Worm (Caenorhabditis elegans) whole organism, L1 larva: Measurements from ENCODE around the gene srh-2.

ENCODE experiments used
- C34B4.2 ChIP-seq: sonication (generic microtip); optimal IDR thresholded peaks from 2 replicates; lab custom pipeline; 2017; ENCODE audit warnings: mild to moderate bottlenecking, missing genetic modification characterization, missing compliant biosample characterization
- F16B12.6 ChIP-seq: fragments of 150-350 bp; optimal IDR thresholded peaks from 2 replicates; lab custom pipeline; 2014; ENCODE audit warnings: missing biosample characterization, missing genetic modification characterization
- aly-2 ChIP-seq: fragments of 150-350 bp; optimal IDR thresholded peaks from 2 replicates; lab custom pipeline; 2014; ENCODE audit warnings: missing biosample characterization, missing genetic modification characterization
- ama-1 ChIP-seq: fragments of 150-350 bp; optimal IDR thresholded peaks from 2 replicates; lab custom pipeline; 2014
- blmp-1 ChIP-seq: fragments of 150-350 bp; optimal IDR thresholded peaks from 2 replicates; lab custom pipeline; 2014; ENCODE audit warnings: missing biosample characterization, missing genetic modification characterization
- ceh-82 ChIP-seq, 3 experiments: fragments of 150-350 bp in 1 of 3; sonication (generic microtip) in 2 of 3; optimal IDR thresholded peaks; 2 replicates each; lab custom pipeline; 2014 to 2017; ENCODE audit warnings: missing biosample characterization in 3 of 3, missing genetic modification characterization in 3 of 3
- ceh-90 ChIP-seq: sonication (generic microtip); optimal IDR thresholded peaks from 2 replicates; lab custom pipeline; 2016; ENCODE audit warnings: missing genetic modification characterization, missing compliant biosample characterization
- ces-1 ChIP-seq: fragments of 150-350 bp; optimal IDR thresholded peaks from 2 replicates; lab custom pipeline; 2014; ENCODE audit warnings: missing biosample characterization, missing genetic modification reagents, missing genetic modification characterization
- dpl-1 ChIP-seq, 3 experiments: fragments of 150-350 bp in 2 of 3; sonication (generic microtip) in 1 of 3; optimal IDR thresholded peaks; 2 replicates each; lab custom pipeline; 2014 to 2017; ENCODE audit warnings: missing biosample characterization in 3 of 3, missing genetic modification characterization in 3 of 3, missing genetic modification reagents in 3 of 3
- dsc-1 ChIP-seq: sonication (generic microtip); optimal IDR thresholded peaks from 2 replicates; lab custom pipeline; 2016; ENCODE audit warnings: mild to moderate bottlenecking, missing genetic modification characterization, missing compliant biosample characterization
- efl-1 ChIP-seq, 4 experiments: fragments of 150-350 bp; optimal IDR thresholded peaks in 3 of 4; peaks in 1 of 4; 1 replicate in 1 of 4; 2 replicates in 3 of 4; lab custom pipeline; 2014; ENCODE audit warnings: missing biosample characterization in 2 of 4, missing genetic modification characterization in 2 of 4, missing genetic modification reagents in 2 of 4
- egl-27 ChIP-seq, 2 experiments: fragments of 150-350 bp in 1 of 2; sonication (generic microtip); optimal IDR thresholded peaks; 3 replicates each; lab custom pipeline; 2017 to 2018; ENCODE audit warnings: missing biosample characterization in 2 of 2, missing genetic modification characterization in 2 of 2, missing genetic modification reagents in 2 of 2
- elt-2 ChIP-seq: sonication (generic microtip); optimal IDR thresholded peaks from 2 replicates; lab custom pipeline; 2016; ENCODE audit warnings: missing genetic modification characterization, mild to moderate bottlenecking, inconsistent platforms, missing compliant biosample characterization, missing genetic modification reagents
- fkh-10 ChIP-seq: sonication (generic microtip); optimal IDR thresholded peaks from 2 replicates; lab custom pipeline; 2017; ENCODE audit warnings: missing biosample characterization, missing genetic modification reagents, missing genetic modification characterization
- fkh-4 ChIP-seq: sonication (generic microtip); optimal IDR thresholded peaks from 2 replicates; lab custom pipeline; 2016; ENCODE audit warnings: missing compliant biosample characterization, missing genetic modification characterization, borderline replicate concordance
- fkh-8 ChIP-seq: sonication (generic microtip); optimal IDR thresholded peaks from 2 replicates; lab custom pipeline; 2016; ENCODE audit warnings: mild to moderate bottlenecking, missing genetic modification characterization, missing compliant biosample characterization
- grh-1 ChIP-seq: fragments of 200-800 bp; sonication (Bioruptor generic); IDR thresholded peaks from 2 replicates; pipeline ENCODE4 v1.3.6; 2022; ENCODE audit warnings: missing genetic modification reagents, missing genetic modification characterization, missing compliant biosample characterization
- hlh-17 ChIP-seq: fragments of 200-800 bp; sonication (Bioruptor generic); optimal IDR thresholded peaks from 2 replicates; lab custom pipeline; 2018; ENCODE audit warnings: missing genetic modification characterization, mild to moderate bottlenecking, missing compliant biosample characterization, moderate library complexity, borderline replicate concordance
- hlh-4 ChIP-seq: sonication (generic microtip); optimal IDR thresholded peaks from 2 replicates; lab custom pipeline; 2016; ENCODE audit warnings: mild to moderate bottlenecking, missing genetic modification characterization, missing compliant biosample characterization
- irx-1 ChIP-seq: sonication (generic microtip); optimal IDR thresholded peaks from 2 replicates; lab custom pipeline; 2016; ENCODE audit warnings: missing genetic modification characterization, missing compliant biosample characterization
- isw-1 ChIP-seq: fragments of 200-800 bp; sonication (Bioruptor generic); IDR thresholded peaks from 2 replicates; pipeline ENCODE4 v1.3.6; 2022; ENCODE audit warnings: missing genetic modification characterization, missing compliant biosample characterization
- lin-13 ChIP-seq: fragments of 150-350 bp; optimal IDR thresholded peaks from 2 replicates; lab custom pipeline; 2014; ENCODE audit warnings: missing biosample characterization, missing genetic modification reagents, missing genetic modification characterization
- lin-14 ChIP-seq: fragments of 200-800 bp; sonication (Bioruptor generic); optimal IDR thresholded peaks from 2 replicates; lab custom pipeline; 2018; ENCODE audit warnings: mild to moderate bottlenecking, missing genetic modification characterization, moderate library complexity, missing compliant biosample characterization
- lin-15B ChIP-seq: fragments of 150-350 bp; sonication (generic microtip); optimal IDR thresholded peaks from 3 replicates; lab custom pipeline; 2014; ENCODE audit warnings: missing biosample characterization, missing genetic modification characterization
- lin-35 ChIP-seq, 2 experiments: fragments of 150-350 bp; optimal IDR thresholded peaks; 2 replicates each; lab custom pipeline; 2014; ENCODE audit warnings: missing biosample characterization in 2 of 2, missing genetic modification characterization in 2 of 2, missing genetic modification reagents in 2 of 2
- lir-3 ChIP-seq: sonication (generic microtip); optimal IDR thresholded peaks from 2 replicates; lab custom pipeline; 2016; ENCODE audit warnings: mild to moderate bottlenecking, missing genetic modification characterization, moderate library complexity, missing compliant biosample characterization; ENCODE audit not compliant: poor library complexity
- lsy-2 ChIP-seq, 2 experiments: fragments of 150-350 bp; optimal IDR thresholded peaks; 2 replicates each; lab custom pipeline; 2014; ENCODE audit warnings: missing biosample characterization in 2 of 2, missing genetic modification characterization in 2 of 2
- mab-9 ChIP-seq: fragments of 200-800 bp; sonication (Bioruptor generic); IDR thresholded peaks from 2 replicates; pipeline ENCODE4 v1.3.6; 2022; ENCODE audit warnings: missing genetic modification reagents, missing genetic modification characterization, missing compliant biosample characterization
- mdl-1 ChIP-seq, 2 experiments: fragments of 150-350 bp; optimal IDR thresholded peaks; 2 replicates each; lab custom pipeline; 2014 to 2017; ENCODE audit warnings: missing biosample characterization in 2 of 2, missing genetic modification characterization in 2 of 2, inconsistent platforms in 1 of 2
- mef-2 ChIP-seq: fragments of 150-350 bp; optimal IDR thresholded peaks from 2 replicates; lab custom pipeline; 2014; ENCODE audit warnings: missing biosample characterization, missing genetic modification characterization
- mep-1 ChIP-seq: fragments of 150-350 bp; optimal IDR thresholded peaks from 2 replicates; lab custom pipeline; 2014; ENCODE audit warnings: missing biosample characterization, missing genetic modification characterization
- nhr-11 ChIP-seq: fragments of 150-350 bp; optimal IDR thresholded peaks from 2 replicates; lab custom pipeline; 2014; ENCODE audit warnings: missing biosample characterization, missing genetic modification characterization
- nhr-20 ChIP-seq: sonication (generic microtip); optimal IDR thresholded peaks from 2 replicates; lab custom pipeline; 2016; ENCODE audit warnings: mild to moderate bottlenecking, missing genetic modification characterization, missing compliant biosample characterization
- nhr-28 ChIP-seq: fragments of 150-350 bp; optimal IDR thresholded peaks from 2 replicates; lab custom pipeline; 2014; ENCODE audit warnings: missing biosample characterization, missing genetic modification characterization
- nhr-47 ChIP-seq: sonication (generic microtip); optimal IDR thresholded peaks from 2 replicates; lab custom pipeline; 2016; ENCODE audit warnings: mild to moderate bottlenecking, missing genetic modification characterization, moderate library complexity, missing compliant biosample characterization
- nhr-71 ChIP-seq: sonication (generic microtip); optimal IDR thresholded peaks from 2 replicates; lab custom pipeline; 2016; ENCODE audit warnings: mild to moderate bottlenecking, missing genetic modification characterization, moderate library complexity, missing compliant biosample characterization
- nhr-76 ChIP-seq: sonication (generic microtip); optimal IDR thresholded peaks from 2 replicates; lab custom pipeline; 2017; ENCODE audit warnings: missing biosample characterization, missing genetic modification characterization
- nhr-77 ChIP-seq: fragments of 150-350 bp; optimal IDR thresholded peaks from 2 replicates; lab custom pipeline; 2014; ENCODE audit warnings: missing biosample characterization, missing genetic modification characterization
- pqm-1 ChIP-seq: sonication (generic microtip); optimal IDR thresholded peaks from 3 replicates; lab custom pipeline; 2017; ENCODE audit warnings: missing biosample characterization, missing genetic modification characterization
- skn-1 ChIP-seq: fragments of 150-350 bp; optimal IDR thresholded peaks from 2 replicates; lab custom pipeline; 2014; ENCODE audit warnings: missing biosample characterization, missing genetic modification characterization
- snu-23 ChIP-seq: sonication (generic microtip); optimal IDR thresholded peaks from 2 replicates; lab custom pipeline; 2016; ENCODE audit warnings: missing genetic modification characterization, missing compliant biosample characterization
- sptf-1 ChIP-seq: fragments of 150-350 bp; optimal IDR thresholded peaks from 2 replicates; lab custom pipeline; 2014; ENCODE audit warnings: missing biosample characterization, missing genetic modification characterization
- sup-37 ChIP-seq: fragments of 200-800 bp; sonication (Bioruptor generic); optimal IDR thresholded peaks from 2 replicates; lab custom pipeline; 2018; ENCODE audit warnings: mild to moderate bottlenecking, missing genetic modification characterization, missing compliant biosample characterization
- swsn-7 ChIP-seq: sonication (generic microtip); optimal IDR thresholded peaks from 2 replicates; lab custom pipeline; 2016; ENCODE audit warnings: missing genetic modification characterization, missing compliant biosample characterization
- tbx-2 ChIP-seq: sonication (generic microtip); optimal IDR thresholded peaks from 2 replicates; lab custom pipeline; 2016; ENCODE audit warnings: missing genetic modification characterization, missing compliant biosample characterization
- unc-62 ChIP-seq: fragments of 150-350 bp; optimal IDR thresholded peaks from 2 replicates; lab custom pipeline; 2014; ENCODE audit warnings: missing biosample characterization, missing genetic modification reagents, missing genetic modification characterization
- unc-86 ChIP-seq: sonication (generic microtip); optimal IDR thresholded peaks from 2 replicates; lab custom pipeline; 2016; ENCODE audit warnings: missing genetic modification characterization, missing compliant biosample characterization
- xbp-1 ChIP-seq: sonication (generic microtip); optimal IDR thresholded peaks from 2 replicates; lab custom pipeline; 2016; ENCODE audit warnings: missing genetic modification characterization, missing compliant biosample characterization
- zag-1 ChIP-seq: fragments of 150-350 bp; optimal IDR thresholded peaks from 2 replicates; lab custom pipeline; 2014; ENCODE audit warnings: missing biosample characterization, missing genetic modification characterization

srh-2 gene

DNA sequence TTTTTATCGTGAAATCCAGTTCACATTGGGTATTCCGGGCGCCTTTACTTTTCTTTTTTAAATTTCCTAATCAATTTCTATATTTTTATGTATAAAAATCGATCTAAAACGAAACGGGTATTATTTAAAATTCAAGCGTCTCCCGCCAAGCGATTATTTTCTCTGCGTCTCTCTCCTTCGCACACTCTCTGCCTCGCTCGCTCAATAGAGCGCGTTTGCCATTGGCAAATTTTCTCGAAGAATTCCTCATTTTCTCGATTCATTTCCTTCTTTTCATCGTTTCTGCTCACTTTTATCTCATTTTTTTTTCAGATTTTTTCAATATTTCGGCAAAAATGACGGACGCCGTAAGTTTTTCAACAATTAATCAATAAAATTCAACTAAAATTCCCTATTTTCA lies 45.2 kb downstream of the srh-2 start, which contains the start of gene sti-1 (continued):
- TF ChIP-seq lin-15B (peak; percentile 85), blmp-1 (tag; lab: Kevin White, UChicago) (peak; percentile 74), nhr-71 (peak; percentile 95), swsn-7 (tag; lab: Kevin White, UChicago) (peak; percentile 92), zag-1 (no peak), fkh-4 (tag; lab: Kevin White, UChicago) (no peak), ces-1 (GFP tag; lab: Kevin White, UChicago) (no peak), ceh-82 (tag; optimal IDR thresholded peaks at IDR 0.05; lab: Kevin White, UChicago) (peak; percentile 85 to 92 (median 88)), C34B4.2 (tag; lab: Kevin White, UChicago) (no peak), isw-1 (peak; percentile 87), skn-1 (peak; percentile 74), lir-3 (tag; lab: Kevin White, UChicago) (peak; percentile 54), irx-1 (tag; lab: Kevin White, UChicago) (peak; percentile 81), elt-2 (tag; lab: Kevin White, UChicago) (peak; percentile 49), nhr-11 (tag; lab: Kevin White, UChicago) (peak; percentile 81), nhr-28 (peak; percentile 39), aly-2 (tag; lab: Kevin White, UChicago) (peak; percentile 51), hlh-4 (tag; lab: Kevin White, UChicago) (no peak), fkh-10 (GFP tag; lab: Kevin White, UChicago) (peak; percentile 19), fkh-8 (tag; lab: Kevin White, UChicago) (peak; percentile 83), hlh-17 (GFP tag; lab: Kevin White, UChicago) (no peak), F16B12.6 (peak; percentile 36), dsc-1 (tag; lab: Kevin White, UChicago) (peak; percentile 92), ceh-90 (no peak), grh-1 (peak; percentile 77), pqm-1 (tag; lab: Kevin White, UChicago) (no peak), nhr-20 (peak; percentile 93), egl-27 (tag; optimal IDR thresholded peaks at IDR 0.05; lab: Kevin White, UChicago) (no peak)

DNA sequence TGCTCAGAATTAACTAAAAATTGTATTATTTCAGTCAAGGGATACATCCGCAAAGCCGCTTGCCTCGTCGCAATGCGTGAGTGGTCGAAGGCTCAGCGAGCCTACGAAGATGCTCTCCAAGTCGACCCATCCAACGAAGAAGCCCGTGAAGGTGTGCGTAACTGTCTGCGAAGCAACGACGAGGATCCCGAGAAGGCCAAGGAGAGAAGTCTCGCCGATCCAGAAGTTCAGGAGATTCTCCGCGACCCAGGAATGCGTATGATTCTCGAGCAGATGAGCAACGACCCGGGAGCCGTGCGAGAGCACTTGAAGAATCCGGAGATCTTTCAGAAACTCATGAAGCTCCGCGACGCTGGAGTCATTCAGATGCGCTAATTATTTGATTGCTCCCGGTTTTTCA lies 46.2 kb downstream of the srh-2 start:
- TF ChIP-seq lin-35 (GFP tag; optimal IDR thresholded peaks at IDR 0.05; lab: Kevin White, UChicago) (no peak), aly-2 (tag; lab: Kevin White, UChicago) (no peak), unc-86 (no peak), mab-9 (no peak)
- TF ChIP-seq, all 84 proteins: peak for 0

DNA sequence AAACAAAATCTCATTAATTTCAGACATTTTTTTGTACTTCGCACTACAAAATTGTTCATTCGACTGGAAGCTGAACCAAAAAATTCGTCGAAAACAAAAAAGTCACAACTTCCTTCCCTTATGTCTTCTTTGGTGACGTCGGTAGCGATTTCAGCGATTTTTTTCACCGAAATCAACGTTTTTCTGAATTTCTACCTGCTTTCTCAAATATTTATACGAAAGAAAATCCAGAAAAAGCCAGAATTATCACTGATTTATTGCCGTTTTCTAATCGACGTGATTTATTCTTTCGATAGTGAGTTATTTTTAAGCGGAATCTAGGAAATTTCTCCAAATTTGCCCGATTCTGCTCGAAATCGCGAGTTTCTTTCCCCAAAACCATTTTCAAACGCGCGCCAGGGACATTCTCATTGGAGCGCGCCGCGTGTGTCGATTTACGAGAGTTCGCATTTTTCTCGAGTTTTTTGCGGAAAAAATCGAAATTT lies 46.8 kb downstream of the srh-2 start, which contains the start of gene srbc-58:
Gene srbc-58, plus strand, starts transcription at position 121 of the 485 bp plus-strand sequence.
- no peak for TF ChIP-seq C34B4.2 (tag; lab: Kevin White, UChicago)
- TF ChIP-seq lin-14: no peak
- TF ChIP-seq skn-1: no peak
- no peak for TF ChIP-seq mdl-1 (tag; optimal IDR thresholded peaks at IDR 0.05; lab: Kevin White, UChicago)
- TF ChIP-seq snu-23 (GFP tag; lab: Kevin White, UChicago): peak; percentile 24
- no peak for TF ChIP-seq mef-2 (tag; lab: Kevin White, UChicago)
- TF ChIP-seq nhr-47: no peak
- TF ChIP-seq sptf-1 (tag; lab: Kevin White, UChicago): no peak
- peak; percentile 5 for TF ChIP-seq xbp-1
- peak in 1 of 2 experiments; percentile 11 for TF ChIP-seq lsy-2 (tag; optimal IDR thresholded peaks at IDR 0.05; lab: Kevin White, UChicago)
- TF ChIP-seq efl-1 (optimal IDR thresholded peaks at IDR 0.05; lab: Kevin White, UChicago): peak in 1 of 2 experiments; percentile 70
- peak; percentile 61 to 93 for TF ChIP-seq efl-1 (GFP tag; optimal IDR thresholded peaks at IDR 0.05 in 1 of 2; lab: Kevin White, UChicago)
- TF ChIP-seq unc-62 (GFP tag; lab: Kevin White, UChicago): no peak
- no peak for TF ChIP-seq F16B12.6
- TF ChIP-seq lin-13: no peak
- no peak for TF ChIP-seq nhr-76 (tag; lab: Kevin White, UChicago)
- TF ChIP-seq nhr-71: peak; percentile 34
- TF ChIP-seq sup-37 (GFP tag; lab: Kevin White, UChicago): no peak
- TF ChIP-seq ama-1: peak; percentile 79
- TF ChIP-seq dpl-1 (GFP tag; optimal IDR thresholded peaks at IDR 0.05; lab: Kevin White, UChicago): peak in 2 of 3 experiments; percentile 17 to 61
- no peak for TF ChIP-seq irx-1 (tag; lab: Kevin White, UChicago)
- TF ChIP-seq nhr-11 (tag; lab: Kevin White, UChicago): no peak
- no peak for TF ChIP-seq tbx-2
- TF ChIP-seq lir-3 (tag; lab: Kevin White, UChicago): no peak
- peak; percentile 27 for TF ChIP-seq mep-1 (tag; lab: Kevin White, UChicago)
- no peak for TF ChIP-seq nhr-77 (tag; lab: Kevin White, UChicago)
- peak; percentile 5 for TF ChIP-seq swsn-7 (tag; lab: Kevin White, UChicago)
- peak in 1 of 2 experiments; percentile 63 for TF ChIP-seq lin-35 (GFP tag; optimal IDR thresholded peaks at IDR 0.05; lab: Kevin White, UChicago)
- no peak for TF ChIP-seq unc-86
- no peak for TF ChIP-seq zag-1
